Worm (Caenorhabditis elegans): Measurements from ENCODE around the gene dap-3.

The dap-3 gene

DNA sequence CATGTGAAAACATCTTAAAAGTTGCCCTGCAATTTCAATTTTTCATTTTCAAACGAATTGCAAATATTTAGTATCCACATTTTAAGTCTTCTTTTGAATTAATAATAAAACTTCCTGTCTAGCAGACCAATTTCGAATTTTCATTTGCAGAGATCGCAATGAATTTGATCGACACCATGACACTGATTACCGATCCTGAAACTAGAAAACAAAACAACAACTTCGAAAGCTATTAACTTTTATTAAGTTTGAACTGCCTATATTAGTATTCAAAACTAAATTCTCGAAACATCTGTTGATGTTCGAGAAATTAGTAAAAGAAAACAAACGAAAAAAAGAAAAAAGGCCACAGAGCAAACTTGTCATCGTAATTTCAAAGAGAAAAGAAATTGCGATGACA, 6.8 kb upstream of the dap-3 start:
- no peak for TF ChIP-seq flt-1 (GFP tag; IDR thresholded peaks at IDR 0.05)
- TF ChIP-seq hmg-4 (GFP tag; optimal IDR thresholded peaks at IDR 0.05), result no peak
- no peak for TF ChIP-seq ets-7 (tag; optimal IDR thresholded peaks at IDR 0.05)
- no peak for TF ChIP-seq sea-1 (GFP tag; conservative IDR thresholded peaks at IDR 0.05)
- no peak for TF ChIP-seq aly-1 (tag; optimal IDR thresholded peaks at IDR 0.05)
- TF ChIP-seq tbx-11 (GFP tag; IDR thresholded peaks at IDR 0.05), result no peak
- no peak for TF ChIP-seq ceh-13 (GFP tag; optimal IDR thresholded peaks at IDR 0.05)

- TF ChIP-seq B0310.2 (tag; optimal IDR thresholded peaks at IDR 0.05) (no peak), hmg-4 (GFP tag; optimal IDR thresholded peaks at IDR 0.05) (no peak), aly-1 (tag; optimal IDR thresholded peaks at IDR 0.05) (no peak), hnd-1 (tag; optimal IDR thresholded peaks at IDR 0.05) (no peak), ets-7 (tag; optimal IDR thresholded peaks at IDR 0.05) (no peak), F13C5.2 (tag; optimal IDR thresholded peaks at IDR 0.05) (no peak), ama-1 (optimal IDR thresholded peaks at IDR 0.05) (no peak), flt-1 (GFP tag; IDR thresholded peaks at IDR 0.05) (no peak), ceh-36 (tag; optimal IDR thresholded peaks at IDR 0.05) (no peak), hmbx-1 (tag; optimal IDR thresholded peaks at IDR 0.05) (no peak), pes-1 (GFP tag; IDR thresholded peaks at IDR 0.05) (no peak)
Measured at ce11 chrII:10578843-10579430, 2.0 kb upstream of the dap-3 start, which contains the start of gene rpb-6. Gene rpb-6, plus strand, starts transcription at chrII:10579380.

- no peak for TF ChIP-seq ama-1 (optimal IDR thresholded peaks at IDR 0.05)
- no peak for TF ChIP-seq ceh-36 (tag; optimal IDR thresholded peaks at IDR 0.05)
- TF ChIP-seq pes-1 (GFP tag; IDR thresholded peaks at IDR 0.05), result no peak
- no peak for TF ChIP-seq ceh-13 (GFP tag; optimal IDR thresholded peaks at IDR 0.05)
- no peak for TF ChIP-seq ets-7 (tag; optimal IDR thresholded peaks at IDR 0.05)
- TF ChIP-seq tra-4 (tag; optimal IDR thresholded peaks at IDR 0.05), result no peak
- TF ChIP-seq hmg-4 (GFP tag; optimal IDR thresholded peaks at IDR 0.05), result no peak
- no peak for TF ChIP-seq aly-1 (tag; optimal IDR thresholded peaks at IDR 0.05)
- no peak for TF ChIP-seq sea-1 (GFP tag; conservative IDR thresholded peaks at IDR 0.05)
- TF ChIP-seq tbx-11 (GFP tag; IDR thresholded peaks at IDR 0.05), result no peak
- no peak for TF ChIP-seq flt-1 (GFP tag; IDR thresholded peaks at IDR 0.05)
- TF ChIP-seq hnd-1 (tag; optimal IDR thresholded peaks at IDR 0.05), result no peak
- no peak for TF ChIP-seq B0310.2 (tag; optimal IDR thresholded peaks at IDR 0.05)
- TF ChIP-seq hmbx-1 (tag; optimal IDR thresholded peaks at IDR 0.05), result no peak
Measured at ce11 chrII:10579655-10580054, 1.3 kb upstream of the dap-3 start, which contains the start of gene dohh-1. Gene dohh-1, plus strand, starts transcription at chrII:10579955.

- TF ChIP-seq F13C5.2 (tag; optimal IDR thresholded peaks at IDR 0.05), result no peak
- TF ChIP-seq B0310.2 (tag; optimal IDR thresholded peaks at IDR 0.05), result no peak
- no peak for TF ChIP-seq ceh-13 (GFP tag; optimal IDR thresholded peaks at IDR 0.05)
- no peak for TF ChIP-seq sea-1 (GFP tag; conservative IDR thresholded peaks at IDR 0.05)
- TF ChIP-seq tbx-11 (GFP tag; IDR thresholded peaks at IDR 0.05), result no peak
- no peak for TF ChIP-seq pes-1 (GFP tag; IDR thresholded peaks at IDR 0.05)
- TF ChIP-seq hmbx-1 (tag; optimal IDR thresholded peaks at IDR 0.05), result no peak
- TF ChIP-seq hmg-4 (GFP tag; optimal IDR thresholded peaks at IDR 0.05), result no peak
- no peak for TF ChIP-seq aly-1 (tag; optimal IDR thresholded peaks at IDR 0.05)
- TF ChIP-seq tra-4 (tag; optimal IDR thresholded peaks at IDR 0.05), result no peak
- TF ChIP-seq tbx-37 (GFP tag; conservative IDR thresholded peaks at IDR 0.05), result no peak
- TF ChIP-seq ama-1 (optimal IDR thresholded peaks at IDR 0.05), result no peak
- no peak for TF ChIP-seq ets-7 (tag; optimal IDR thresholded peaks at IDR 0.05)
- TF ChIP-seq hnd-1 (tag; optimal IDR thresholded peaks at IDR 0.05), result no peak
- no peak for TF ChIP-seq ceh-36 (tag; optimal IDR thresholded peaks at IDR 0.05)
- no peak for TF ChIP-seq scrt-1 (GFP tag; IDR thresholded peaks at IDR 0.05)
Measured at ce11 chrII:10582318-10582717, 1.4 kb downstream of the dap-3 start, which contains the start of gene mrps-22. Gene mrps-22, plus strand, starts transcription at chrII:10582618.

ce11 chrII:10584036-10584435, 3.1 kb downstream of the dap-3 start, which contains the start of gene algn-9:
Gene algn-9, plus strand, starts transcription at chrII:10584336.
- TF ChIP-seq tbx-11 (GFP tag; IDR thresholded peaks at IDR 0.05) (no peak), hmbx-1 (tag; optimal IDR thresholded peaks at IDR 0.05) (no peak)

DNA sequence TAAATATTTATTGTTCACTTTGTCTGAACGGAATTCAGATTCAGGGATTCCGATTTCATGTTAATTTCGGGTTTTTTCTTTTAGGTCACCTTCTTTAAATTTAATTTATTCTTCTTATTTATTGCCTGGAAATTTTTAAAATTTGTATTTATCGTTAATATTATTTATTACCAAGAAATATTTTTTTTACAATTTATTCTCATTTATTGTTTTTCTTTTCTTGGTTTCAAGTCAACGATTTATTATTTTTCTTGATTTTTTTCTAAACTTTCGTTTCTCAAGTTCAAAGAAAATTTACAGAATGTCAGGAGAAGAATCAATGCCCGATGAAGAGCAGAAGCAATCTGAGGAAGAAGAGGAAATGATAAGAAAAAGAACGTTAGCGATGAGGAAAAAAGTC, 6.8 kb downstream of the dap-3 start, which contains the start of gene crn-3:
TSS of gene crn-3 (plus strand) at position 301 of the 400 bp plus-strand sequence.
- no peak for TF ChIP-seq ama-1 (optimal IDR thresholded peaks at IDR 0.05)
- no peak for TF ChIP-seq tbx-11 (GFP tag; IDR thresholded peaks at IDR 0.05)
- TF ChIP-seq hnd-1 (tag; optimal IDR thresholded peaks at IDR 0.05), result no peak
- TF ChIP-seq hmbx-1 (tag; optimal IDR thresholded peaks at IDR 0.05), result no peak

- no peak for TF ChIP-seq ceh-36 (tag; optimal IDR thresholded peaks at IDR 0.05)
- no peak for TF ChIP-seq F13C5.2 (tag; optimal IDR thresholded peaks at IDR 0.05)
- TF ChIP-seq tbx-37 (GFP tag; conservative IDR thresholded peaks at IDR 0.05), result no peak
- TF ChIP-seq ceh-13 (GFP tag; optimal IDR thresholded peaks at IDR 0.05), result no peak
- TF ChIP-seq pes-1 (GFP tag; IDR thresholded peaks at IDR 0.05), result no peak
- no peak for TF ChIP-seq flt-1 (GFP tag; IDR thresholded peaks at IDR 0.05)
Measured at ce11 chrII:10592452-10592851, 11.5 kb downstream of the dap-3 start, which contains the start of gene crn-5. Gene crn-5, plus strand, starts transcription at chrII:10592752.

DNA sequence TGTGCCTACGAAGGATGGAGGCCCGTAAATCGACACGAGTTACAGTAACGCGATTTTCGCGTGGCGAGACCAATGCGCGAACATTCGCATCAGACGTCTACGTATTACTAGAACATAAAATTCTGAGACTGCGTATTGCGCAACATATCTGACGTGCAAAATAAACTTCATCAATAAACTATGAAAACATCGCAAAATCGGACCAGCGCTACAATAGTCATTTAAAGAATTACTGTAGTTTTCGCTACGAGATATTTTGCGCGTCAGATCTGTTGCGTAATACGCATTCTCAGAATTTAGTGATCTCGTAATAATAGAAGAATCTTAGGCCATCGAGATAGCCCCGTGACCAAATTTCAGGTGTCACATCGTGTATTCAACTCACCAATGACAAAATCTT, 13.4 kb downstream of the dap-3 start:
- TF ChIP-seq ama-1 (optimal IDR thresholded peaks at IDR 0.05) (no peak), tra-4 (tag; optimal IDR thresholded peaks at IDR 0.05) (no peak), B0310.2 (tag; optimal IDR thresholded peaks at IDR 0.05) (no peak), hmg-4 (GFP tag; optimal IDR thresholded peaks at IDR 0.05) (no peak), flt-1 (GFP tag; IDR thresholded peaks at IDR 0.05) (no peak), ceh-13 (GFP tag; optimal IDR thresholded peaks at IDR 0.05) (no peak), ceh-36 (tag; optimal IDR thresholded peaks at IDR 0.05) (no peak), tbx-37 (GFP tag; conservative IDR thresholded peaks at IDR 0.05) (no peak), F13C5.2 (tag; optimal IDR thresholded peaks at IDR 0.05) (no peak)
